Fruit fly (Drosophila melanogaster): ENCODE data around the gene CG43965.
A peak's percentile ranks its signal among the peaks of the same experiment; 100 is the strongest.

Gene CG43965

dm6 chr3L:8741051-8741468 is 15.5 kb upstream of the CG43965 start (continued):
- TF ChIP-seq CG7271 (tag; optimal IDR thresholded peaks at IDR 0.05) (no peak), D (optimal IDR thresholded peaks at IDR 0.05) (no peak), D (GFP tag; optimal IDR thresholded peaks at IDR 0.05) (no peak), gfzf (GFP tag; optimal IDR thresholded peaks at IDR 0.05) (no peak), CG3726 (GFP tag; IDR thresholded peaks at IDR 0.05) (no peak), Jarid2 (GFP tag; optimal IDR thresholded peaks at IDR 0.05) (no peak), tx (GFP tag; optimal IDR thresholded peaks at IDR 0.05) (no peak), Rx (GFP tag; IDR thresholded peaks at IDR 0.05) (0 out of 2 replicates have a peak, but pooled peaks have one; percentile 18), CG6175 (GFP tag; IDR thresholded peaks at IDR 0.05) (no peak), CG15011 (GFP tag; optimal IDR thresholded peaks at IDR 0.05) (peak; percentile 17), CG5180 (GFP tag; optimal IDR thresholded peaks at IDR 0.05) (no peak), CG12155 (GFP tag; optimal IDR thresholded peaks at IDR 0.05) (no peak), CG16813 (GFP tag; IDR thresholded peaks at IDR 0.05; ENCODE audit: partially characterized antibody) (no peak), jigr1 (GFP tag; IDR thresholded peaks at IDR 0.05) (no peak), Hmr (GFP tag; optimal IDR thresholded peaks at IDR 0.05) (peak; percentile 33), CG31441 (GFP tag; IDR thresholded peaks at IDR 0.05) (no peak), onecut (GFP tag; IDR thresholded peaks at IDR 0.05) (no peak), NC2β (GFP tag; optimal IDR thresholded peaks at IDR 0.05) (no peak), CG2116 (GFP tag; optimal IDR thresholded peaks at IDR 0.05) (peak; percentile 10), CG33213 (GFP tag; optimal IDR thresholded peaks at IDR 0.05) (no peak), Opbp (GFP tag; IDR thresholded peaks at IDR 0.05; ENCODE audit: partially characterized antibody) (no peak), CG30431 (GFP tag; optimal IDR thresholded peaks at IDR 0.05) (no peak), CG6683 (GFP tag; optimal IDR thresholded peaks at IDR 0.05) (no peak), Hr51 (GFP tag; optimal IDR thresholded peaks at IDR 0.05) (no peak), Asciz (GFP tag; optimal IDR thresholded peaks at IDR 0.05) (peak; percentile 29), CG17361 (GFP tag; IDR thresholded peaks at IDR 0.05) (no peak), CG3163 (GFP tag; optimal IDR thresholded peaks at IDR 0.05) (no peak), CG10565 (GFP tag; optimal IDR thresholded peaks at IDR 0.05) (no peak), CG6654 (GFP tag; optimal IDR thresholded peaks at IDR 0.05) (no peak), nerfin-1 (tag; optimal IDR thresholded peaks at IDR 0.05) (no peak), CG10267 (tag; optimal IDR thresholded peaks at IDR 0.05) (no peak), fd64A (GFP tag; optimal IDR thresholded peaks at IDR 0.05) (peak; percentile 20), CG8765 (GFP tag; IDR thresholded peaks at IDR 0.05) (no peak), Sox102F (GFP tag; optimal IDR thresholded peaks at IDR 0.05) (no peak), CG13624 (GFP tag; optimal IDR thresholded peaks at IDR 0.05) (no peak), MTF-1 (GFP tag; optimal IDR thresholded peaks at IDR 0.05; ENCODE audit: borderline replicate concordance) (peak; percentile 36), Vsx1 (GFP tag; optimal IDR thresholded peaks at IDR 0.05) (no peak), Doc3 (GFP tag; IDR thresholded peaks at IDR 0.05; ENCODE audit: partially characterized antibody) (no peak), grau (tag; optimal IDR thresholded peaks at IDR 0.05) (peak; percentile 28), Bteb2 (GFP tag; optimal IDR thresholded peaks at IDR 0.05) (no peak), CG10431 (GFP tag; optimal IDR thresholded peaks at IDR 0.05) (no peak), TFAM (GFP tag; optimal IDR thresholded peaks at IDR 0.05) (no peak), cato (GFP tag; optimal IDR thresholded peaks at IDR 0.05; ENCODE audit: borderline replicate concordance) (no peak), luna (GFP tag; optimal IDR thresholded peaks at IDR 0.05) (no peak), CG4730 (GFP tag; IDR thresholded peaks at IDR 0.05) (no peak), Ets97D (GFP tag; optimal IDR thresholded peaks at IDR 0.05) (peak; percentile 94), tio (GFP tag; optimal IDR thresholded peaks at IDR 0.05) (no peak), ci (GFP tag; IDR thresholded peaks at IDR 0.05) (peak; percentile 74; the same call in 2 of the 3 replicates), CG16779 (GFP tag; IDR thresholded peaks at IDR 0.05) (no peak), CG16863 (GFP tag; optimal IDR thresholded peaks at IDR 0.05) (no peak), CG17328 (GFP tag; IDR thresholded peaks at IDR 0.05) (no peak)
